Fruit fly (Drosophila melanogaster) whole organism, prepupa: Measurements from ENCODE around the gene CG15695.

Source experiments
- Blimp-1 ChIP-seq: fragments of 200-800 bp; sonication (Bioruptor generic); optimal IDR thresholded peaks from 3 replicates; lab custom pipeline; 2017; ENCODE audit warnings: missing biosample characterization, missing genetic modification characterization, mild to moderate bottlenecking, moderate library complexity, missing genetic modification reagents
- CG11902 ChIP-seq: fragments of 200-800 bp; sonication (Bioruptor generic); optimal IDR thresholded peaks from 3 replicates; lab custom pipeline; 2016; ENCODE audit warnings: missing biosample characterization, missing genetic modification characterization
- CG15336 ChIP-seq: fragments of 200-800 bp; sonication (Bioruptor generic); IDR thresholded peaks from 2 replicates; pipeline ENCODE4 v1.3.6; 2022; ENCODE audit warnings: missing biosample characterization, missing genetic modification characterization
- CG4318 ChIP-seq: fragments of 200-800 bp; sonication (Bioruptor generic); optimal IDR thresholded peaks from 3 replicates; lab custom pipeline; 2017; ENCODE audit warnings: missing biosample characterization, mild to moderate bottlenecking, missing genetic modification characterization
- CG6792 ChIP-seq: fragments of 200-800 bp; sonication (Bioruptor generic); optimal IDR thresholded peaks from 3 replicates; lab custom pipeline; 2016; ENCODE audit warnings: missing biosample characterization, missing genetic modification characterization
- Eip78C ChIP-seq: fragments of 200-800 bp; sonication (Bioruptor generic); peaks from one replicate; lab custom pipeline; 2016; ENCODE audit warnings: missing biosample characterization, missing genetic modification characterization
- Gug ChIP-seq: fragments of 200-800 bp; sonication (Bioruptor generic); IDR thresholded peaks from 2 replicates; pipeline ENCODE4 v1.3.6; 2022; ENCODE audit warnings: missing biosample characterization, missing genetic modification characterization
- Lpt ChIP-seq: fragments of 200-800 bp; sonication (Bioruptor generic); optimal IDR thresholded peaks from 3 replicates; lab custom pipeline; 2016; ENCODE audit warnings: missing biosample characterization, missing genetic modification characterization
- Sox102F ChIP-seq: fragments of 200-800 bp; sonication (Bioruptor generic); optimal IDR thresholded peaks from 2 replicates; lab custom pipeline; 2016; ENCODE audit warnings: missing biosample characterization, mild to moderate bottlenecking, missing genetic modification characterization
- achi ChIP-seq: fragments of 200-800 bp; sonication (Bioruptor generic); optimal IDR thresholded peaks from 3 replicates; lab custom pipeline; 2016; ENCODE audit warnings: missing biosample characterization, missing genetic modification characterization
- fd59A ChIP-seq: fragments of 200-800 bp; sonication (Bioruptor generic); optimal IDR thresholded peaks from 2 replicates; lab custom pipeline; 2017; ENCODE audit warnings: missing biosample characterization, mild to moderate bottlenecking, missing genetic modification characterization, missing genetic modification reagents
- ss ChIP-seq, 2 experiments: fragments of 200-800 bp; sonication (Bioruptor generic); optimal IDR thresholded peaks; 2 replicates in 1 of 2; 3 replicates in 1 of 2; lab custom pipeline; 2017 to 2018; ENCODE audit warnings: mild to moderate bottlenecking in 2 of 2, missing biosample characterization in 2 of 2, missing genetic modification characterization in 2 of 2, moderate library complexity in 1 of 2

dm6 chr3R:20837242-20837664 lies 4.7 kb upstream of the CG15695 start:
- TF ChIP-seq Eip78C (GFP tag; lab: Kevin White, UChicago) (peak; percentile 67), CG6792 (no peak), CG15336 (GFP tag; lab: Robert Waterston, UW) (no peak), Lpt (GFP tag; lab: Kevin White, UChicago) (no peak), ss (GFP tag; optimal IDR thresholded peaks at IDR 0.05; lab: Kevin White, UChicago) (no peak), fd59A (no peak), achi (no peak), Gug (no peak), CG11902 (GFP tag; lab: Kevin White, UChicago) (peak; percentile 52), Sox102F (GFP tag; lab: Kevin White, UChicago) (no peak), Blimp-1 (no peak), CG4318 (no peak)
